Worm (Caenorhabditis elegans) whole organism, mixed stage, embryonic: Measurements from ENCODE around the gene F14F8.8.

Source experiments
- M03D4.4 ChIP-seq: sonication (generic microtip); optimal IDR thresholded peaks from 2 replicates; lab custom pipeline; 2017; ENCODE audit warnings: mild to moderate bottlenecking, missing genetic modification characterization, missing compliant biosample characterization
- bed-3 ChIP-seq: fragments of 200-800 bp; sonication (Bioruptor generic); optimal IDR thresholded peaks from 3 replicates; lab custom pipeline; 2018; ENCODE audit warnings: mild to moderate bottlenecking, missing genetic modification characterization, moderate library complexity, missing compliant biosample characterization
- blmp-1 ChIP-seq: fragments of 150-350 bp; optimal IDR thresholded peaks from 2 replicates; lab custom pipeline; 2014; ENCODE audit warnings: missing biosample characterization, missing genetic modification characterization
- ceh-39 ChIP-seq: fragments of 150-350 bp; optimal IDR thresholded peaks from 2 replicates; lab custom pipeline; 2014; ENCODE audit warnings: missing biosample characterization, missing genetic modification characterization
- ceh-83 ChIP-seq: fragments of 200-800 bp; sonication (Bioruptor generic); optimal IDR thresholded peaks from 2 replicates; lab custom pipeline; 2018; ENCODE audit warnings: mild to moderate bottlenecking, missing genetic modification characterization, missing compliant biosample characterization
- ces-1 ChIP-seq: fragments of 150-350 bp; optimal IDR thresholded peaks from 2 replicates; lab custom pipeline; 2014; ENCODE audit warnings: missing biosample characterization, missing genetic modification reagents, missing genetic modification characterization
- drap-1 ChIP-seq: fragments of 200-800 bp; sonication (Bioruptor generic); optimal IDR thresholded peaks from 3 replicates; lab custom pipeline; 2018; ENCODE audit warnings: mild to moderate bottlenecking, missing genetic modification characterization, missing compliant biosample characterization
- elt-1 ChIP-seq: sonication (generic microtip); optimal IDR thresholded peaks from 2 replicates; lab custom pipeline; 2017; ENCODE audit warnings: missing genetic modification characterization, mild to moderate bottlenecking, missing compliant biosample characterization, antibody characterized with exemption, moderate library complexity, borderline replicate concordance; ENCODE audit not compliant: insufficient read depth
- elt-3 ChIP-seq: fragments of 150-350 bp; optimal IDR thresholded peaks from 2 replicates; lab custom pipeline; 2014; ENCODE audit warnings: missing biosample characterization, missing genetic modification characterization
- flh-1 ChIP-seq: fragments of 200-800 bp; sonication (Bioruptor generic); optimal IDR thresholded peaks from 2 replicates; lab custom pipeline; 2018; ENCODE audit warnings: mild to moderate bottlenecking, missing genetic modification characterization, moderate library complexity, missing compliant biosample characterization
- ham-2 ChIP-seq: fragments of 200-800 bp; sonication (Bioruptor generic); optimal IDR thresholded peaks from 2 replicates; lab custom pipeline; 2018; ENCODE audit warnings: mild to moderate bottlenecking, missing genetic modification characterization, missing compliant biosample characterization
- hlh-1 ChIP-seq: fragments of 150-350 bp; optimal IDR thresholded peaks from 2 replicates; lab custom pipeline; 2014; ENCODE audit warnings: missing biosample characterization, missing genetic modification reagents, missing genetic modification characterization
- lin-13 ChIP-seq: fragments of 150-350 bp; optimal IDR thresholded peaks from 2 replicates; lab custom pipeline; 2014; ENCODE audit warnings: missing biosample characterization, missing genetic modification characterization
- lin-32 ChIP-seq: fragments of 200-800 bp; sonication (Bioruptor generic); optimal IDR thresholded peaks from 2 replicates; lab custom pipeline; 2018; ENCODE audit warnings: mild to moderate bottlenecking, missing genetic modification characterization, missing compliant biosample characterization
- lsy-2 ChIP-seq: fragments of 150-350 bp; optimal IDR thresholded peaks from 2 replicates; lab custom pipeline; 2014; ENCODE audit warnings: missing biosample characterization, missing genetic modification characterization
- mab-5 ChIP-seq: fragments of 150-350 bp; optimal IDR thresholded peaks from 2 replicates; lab custom pipeline; 2014; ENCODE audit warnings: missing biosample characterization, missing genetic modification characterization
- nhr-12 ChIP-seq: fragments of 150-350 bp; optimal IDR thresholded peaks from 2 replicates; lab custom pipeline; 2014; ENCODE audit warnings: missing biosample characterization, missing genetic modification characterization
- nhr-2 ChIP-seq: fragments of 150-350 bp; optimal IDR thresholded peaks from 2 replicates; lab custom pipeline; 2014; ENCODE audit warnings: missing biosample characterization, missing genetic modification characterization
- nhr-28 ChIP-seq: fragments of 150-350 bp; optimal IDR thresholded peaks from 2 replicates; lab custom pipeline; 2014; ENCODE audit warnings: missing biosample characterization, missing genetic modification characterization
- nhr-76 ChIP-seq: sonication (generic microtip); optimal IDR thresholded peaks from 2 replicates; lab custom pipeline; 2017; ENCODE audit warnings: missing biosample characterization, missing genetic modification characterization
- pha-4 ChIP-seq: fragments of 150-350 bp; optimal IDR thresholded peaks from 2 replicates; lab custom pipeline; 2018; ENCODE audit warnings: missing biosample characterization, missing genetic modification reagents, missing genetic modification characterization
- sem-2 ChIP-seq: fragments of 200-800 bp; sonication (Bioruptor generic); optimal IDR thresholded peaks from 2 replicates; lab custom pipeline; 2018; ENCODE audit warnings: mild to moderate bottlenecking, missing genetic modification characterization, missing compliant biosample characterization
- snpc-4 ChIP-seq: fragments of 150-350 bp; optimal IDR thresholded peaks from 2 replicates; lab custom pipeline; 2014; ENCODE audit warnings: missing biosample characterization, missing genetic modification characterization
- sptf-1 ChIP-seq: sonication (generic microtip); optimal IDR thresholded peaks from 2 replicates; lab custom pipeline; 2017; ENCODE audit warnings: mild to moderate bottlenecking, missing genetic modification characterization, moderate library complexity, missing compliant biosample characterization
- tbx-8 ChIP-seq: fragments of 200-800 bp; sonication (Bioruptor generic); optimal IDR thresholded peaks from 2 replicates; lab custom pipeline; 2018; ENCODE audit warnings: mild to moderate bottlenecking, missing genetic modification characterization, moderate library complexity, missing compliant biosample characterization
- unc-120 ChIP-seq: sonication (generic microtip); optimal IDR thresholded peaks from 2 replicates; lab custom pipeline; 2017; ENCODE audit warnings: missing genetic modification characterization, missing compliant biosample characterization; ENCODE audit not compliant: poor library complexity, severe bottlenecking
- unc-39 ChIP-seq: fragments of 150-350 bp; optimal IDR thresholded peaks from 2 replicates; lab custom pipeline; 2014; ENCODE audit warnings: missing biosample characterization, missing genetic modification characterization
- unc-62 ChIP-seq: fragments of 150-350 bp; optimal IDR thresholded peaks from 2 replicates; lab custom pipeline; 2014; ENCODE audit warnings: missing biosample characterization, missing genetic modification reagents, missing genetic modification characterization
- zip-8 ChIP-seq: fragments of 150-350 bp; optimal IDR thresholded peaks from 2 replicates; lab custom pipeline; 2014; ENCODE audit warnings: missing biosample characterization, missing genetic modification characterization
- ztf-11 ChIP-seq: fragments of 150-350 bp; optimal IDR thresholded peaks from 2 replicates; lab custom pipeline; 2014; ENCODE audit warnings: missing biosample characterization, missing genetic modification characterization

F14F8.8 gene

ce11 chrV:16687227-16687626 is 15.1 kb upstream of the F14F8.8 start, which contains the start of gene srz-102:
Gene srz-102 (plus strand): TSS chrV:16687527.
- no peak for TF ChIP-seq blmp-1 (tag; lab: Kevin White, UChicago)
- no peak for TF ChIP-seq bed-3 (GFP tag; lab: Kevin White, UChicago)
- TF ChIP-seq snpc-4 (tag; lab: Kevin White, UChicago): no peak
- TF ChIP-seq elt-1 (tag; lab: Kevin White, UChicago): no peak
- TF ChIP-seq mab-5 (tag; lab: Kevin White, UChicago): no peak
- no peak for TF ChIP-seq ces-1 (GFP tag; lab: Kevin White, UChicago)
- TF ChIP-seq ceh-39 (tag; lab: Kevin White, UChicago): no peak
- no peak for TF ChIP-seq zip-8 (tag; lab: Kevin White, UChicago)
- TF ChIP-seq, all 35 proteins: peak for 0

- no peak for TF ChIP-seq nhr-2
Observed at ce11 chrV:16685725-16686124, 13.6 kb upstream of the F14F8.8 start, which contains the start of gene srw-43. Gene srw-43 (plus strand): TSS chrV:16686025.

- TF ChIP-seq ztf-11 (tag; lab: Kevin White, UChicago): no peak
- TF ChIP-seq sptf-1 (tag; lab: Kevin White, UChicago): no peak
- no peak for TF ChIP-seq snpc-4 (tag; lab: Kevin White, UChicago)
- TF ChIP-seq nhr-12 (tag; lab: Kevin White, UChicago): no peak
- TF ChIP-seq drap-1 (GFP tag; lab: Kevin White, UChicago): no peak
- no peak for TF ChIP-seq nhr-76
- no peak for TF ChIP-seq pha-4
- no peak for TF ChIP-seq nhr-2
- TF ChIP-seq flh-1 (GFP tag; lab: Kevin White, UChicago): no peak
- TF ChIP-seq unc-62 (GFP tag; lab: Kevin White, UChicago): no peak
- TF ChIP-seq unc-120 (tag; lab: Kevin White, UChicago): no peak
- no peak for TF ChIP-seq unc-39 (tag; lab: Kevin White, UChicago)
- TF ChIP-seq lsy-2 (tag; lab: Kevin White, UChicago): no peak
- no peak for TF ChIP-seq mab-5 (tag; lab: Kevin White, UChicago)
- no peak for TF ChIP-seq tbx-8 (GFP tag; lab: Kevin White, UChicago)
- TF ChIP-seq hlh-1 (tag; lab: Kevin White, UChicago): no peak
- TF ChIP-seq M03D4.4 (tag; lab: Kevin White, UChicago): no peak
Observed at ce11 chrV:16683359-16683758, 11.3 kb upstream of the F14F8.8 start.

- no peak for TF ChIP-seq nhr-76
- TF ChIP-seq hlh-1 (tag; lab: Kevin White, UChicago): no peak
- TF ChIP-seq ceh-83 (GFP tag; lab: Kevin White, UChicago): no peak
- TF ChIP-seq ham-2 (GFP tag; lab: Kevin White, UChicago): no peak
- TF ChIP-seq lin-32 (GFP tag; lab: Kevin White, UChicago): no peak
- no peak for TF ChIP-seq sem-2 (GFP tag; lab: Kevin White, UChicago)
- TF ChIP-seq M03D4.4 (tag; lab: Kevin White, UChicago): no peak
- no peak for TF ChIP-seq sptf-1 (tag; lab: Kevin White, UChicago)
- TF ChIP-seq bed-3 (GFP tag; lab: Kevin White, UChicago): no peak
- no peak for TF ChIP-seq flh-1 (GFP tag; lab: Kevin White, UChicago)
- no peak for TF ChIP-seq snpc-4 (tag; lab: Kevin White, UChicago)
Observed at ce11 chrV:16682886-16683285, 10.8 kb upstream of the F14F8.8 start, which contains the start of gene srw-36. Gene srw-36 (plus strand): TSS chrV:16683186.

ce11 chrV:16679981-16680380 is 7.9 kb upstream of the F14F8.8 start, which contains the start of gene srw-44:
Gene srw-44 (plus strand): TSS chrV:16680281.
- TF ChIP-seq nhr-2: no peak
- TF ChIP-seq pha-4: no peak
- no peak for TF ChIP-seq sem-2 (GFP tag; lab: Kevin White, UChicago)
- no peak for TF ChIP-seq nhr-76
- no peak for TF ChIP-seq ham-2 (GFP tag; lab: Kevin White, UChicago)
- no peak for TF ChIP-seq lin-32 (GFP tag; lab: Kevin White, UChicago)
- no peak for TF ChIP-seq nhr-12 (tag; lab: Kevin White, UChicago)
- TF ChIP-seq tbx-8 (GFP tag; lab: Kevin White, UChicago): no peak
- no peak for TF ChIP-seq M03D4.4 (tag; lab: Kevin White, UChicago)
- TF ChIP-seq unc-39 (tag; lab: Kevin White, UChicago): no peak
- TF ChIP-seq blmp-1 (tag; lab: Kevin White, UChicago): no peak

ce11 chrV:16679237-16679636 is 7.1 kb upstream of the F14F8.8 start, which contains the start of gene srz-103:
Gene srz-103 (minus strand): TSS chrV:16679337.
- TF ChIP-seq ceh-39 (tag; lab: Kevin White, UChicago): no peak
- no peak for TF ChIP-seq lsy-2 (tag; lab: Kevin White, UChicago)
- no peak for TF ChIP-seq bed-3 (GFP tag; lab: Kevin White, UChicago)
- TF ChIP-seq elt-1 (tag; lab: Kevin White, UChicago): no peak
- TF ChIP-seq lin-13 (tag; lab: Kevin White, UChicago): no peak
- TF ChIP-seq ces-1 (GFP tag; lab: Kevin White, UChicago): no peak
- no peak for TF ChIP-seq pha-4
- no peak for TF ChIP-seq nhr-28 (tag; lab: Kevin White, UChicago)
- TF ChIP-seq elt-3: no peak
- no peak for TF ChIP-seq ceh-83 (GFP tag; lab: Kevin White, UChicago)
- TF ChIP-seq nhr-76: no peak
- no peak for TF ChIP-seq mab-5 (tag; lab: Kevin White, UChicago)
- no peak for TF ChIP-seq snpc-4 (tag; lab: Kevin White, UChicago)
